Fruit fly (Drosophila melanogaster) whole organism, embryonic: ENCODE results near the gene Ttc19.

Source experiments
- CG10543 ChIP-seq: fragments of 200-800 bp; sonication (Bioruptor generic); optimal IDR thresholded peaks from 3 replicates; lab custom pipeline; 2017; ENCODE audit warnings: missing biosample characterization, mild to moderate bottlenecking, missing genetic modification characterization, moderate library complexity
- CG12391 ChIP-seq: fragments of 200-800 bp; sonication (Bioruptor generic); optimal IDR thresholded peaks from 3 replicates; lab custom pipeline; 2018; ENCODE audit warnings: missing biosample characterization, mild to moderate bottlenecking, missing genetic modification characterization, moderate library complexity
- CG18764 ChIP-seq: fragments of 200-800 bp; sonication (Bioruptor generic); optimal IDR thresholded peaks from 3 replicates; lab custom pipeline; 2016; ENCODE audit warnings: missing biosample characterization, missing genetic modification characterization
- CG32772 ChIP-seq: fragments of 200-800 bp; sonication (Bioruptor generic); IDR thresholded peaks from 2 replicates; pipeline ENCODE4 v1.3.6; 2022; ENCODE audit warnings: missing biosample characterization, missing genetic modification characterization
- CG43689 ChIP-seq: fragments of 200-800 bp; sonication (Bioruptor generic); IDR thresholded peaks from 2 replicates; pipeline ENCODE4 v1.3.6; 2022; ENCODE audit warnings: missing biosample characterization, missing genetic modification characterization
- CG6254 ChIP-seq: fragments of 200-800 bp; sonication (Bioruptor generic); optimal IDR thresholded peaks from 3 replicates; lab custom pipeline; 2017; ENCODE audit warnings: mild to moderate bottlenecking, missing biosample characterization, missing genetic modification reagents, missing genetic modification characterization
- CG9727 ChIP-seq: fragments of 200-800 bp; sonication (Bioruptor generic); optimal IDR thresholded peaks from 3 replicates; lab custom pipeline; 2017; ENCODE audit warnings: missing biosample characterization, mild to moderate bottlenecking, missing genetic modification characterization
- CG9876 ChIP-seq: fragments of 200-800 bp; sonication (Bioruptor generic); optimal IDR thresholded peaks from 2 replicates; lab custom pipeline; 2016; ENCODE audit warnings: missing biosample characterization, missing genetic modification characterization
- HmgD ChIP-seq: fragments of 200-800 bp; sonication (Bioruptor generic); optimal IDR thresholded peaks from 3 replicates; lab custom pipeline; 2016; ENCODE audit warnings: missing biosample characterization, missing genetic modification characterization
- Tbp ChIP-seq: fragments of >200 bp; optimal IDR thresholded peaks from 2 replicates; lab custom pipeline; 2018; ENCODE audit warnings: missing biosample characterization, missing genetic modification characterization
- Xrp1 ChIP-seq: fragments of 200-800 bp; sonication (Bioruptor generic); IDR thresholded peaks from 2 replicates; pipeline ENCODE4 v1.3.6; 2022; ENCODE audit warnings: missing biosample characterization, missing genetic modification characterization
- sd ChIP-seq: fragments of 200-800 bp; sonication (Bioruptor generic); optimal IDR thresholded peaks from 3 replicates; lab custom pipeline; 2018; ENCODE audit warnings: missing biosample characterization, mild to moderate bottlenecking, missing genetic modification characterization, moderate library complexity

DNA sequence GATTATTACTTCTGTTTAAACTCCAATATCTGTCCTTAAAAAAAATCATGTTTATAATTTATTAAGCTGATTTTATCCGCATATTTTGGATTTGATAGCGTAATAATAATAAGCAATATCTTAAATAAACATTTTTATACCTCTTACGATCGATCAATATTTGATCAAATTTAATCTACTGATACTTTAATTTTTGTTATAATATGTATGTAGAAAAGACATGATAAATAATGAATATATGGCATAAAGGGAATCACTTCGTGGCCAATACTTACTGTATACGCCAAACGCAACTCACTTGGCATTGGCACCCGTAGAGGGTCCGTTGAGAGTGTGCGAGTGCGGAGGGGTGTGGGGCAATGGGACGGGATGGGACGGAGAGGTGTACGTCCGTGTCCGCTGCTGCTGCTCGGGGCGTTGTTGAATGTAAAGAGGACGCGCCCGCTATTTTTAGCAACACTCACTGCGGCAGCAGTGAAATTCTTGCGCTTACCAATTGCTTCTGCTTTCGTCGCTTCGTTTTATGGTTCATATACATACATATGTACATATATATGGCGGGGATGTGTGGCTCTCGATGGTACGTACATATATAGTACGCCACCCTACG, 8.7 kb downstream of the Ttc19 start:
- TF ChIP-seq CG18764 (no peak), CG32772 (GFP tag; lab: Robert Waterston, UW) (no peak), CG6254 (no peak), CG10543 (peak; percentile 79), CG43689 (no peak), CG9876 (no peak), CG9727 (GFP tag; lab: Kevin White, UChicago) (peak; percentile 22), HmgD (GFP tag; lab: Kevin White, UChicago) (no peak), CG12391 (tag; lab: Kevin White, UChicago) (peak; percentile 15), sd (tag; lab: Kevin White, UChicago) (peak; percentile 70), Tbp (GFP tag; lab: Kevin White, UChicago) (no peak), Xrp1 (no peak)
